Worm (Caenorhabditis elegans) whole organism, L4/young adult: Measurements from ENCODE around the gene str-46.

Experiments used
- W03F9.2 ChIP-seq: fragments of 150-350 bp; optimal IDR thresholded peaks from 2 replicates; lab custom pipeline; 2014; ENCODE audit warnings: missing biosample characterization, missing genetic modification characterization
- dao-5 ChIP-seq: sonication (generic microtip); optimal IDR thresholded peaks from 2 replicates; lab custom pipeline; 2016; ENCODE audit warnings: missing genotype, missing genetic modification characterization, moderate library complexity, missing compliant biosample characterization
- him-1 ChIP-seq: sonication (generic microtip); optimal IDR thresholded peaks from 2 replicates; lab custom pipeline; 2016; ENCODE audit warnings: missing genotype, missing genetic modification reagents, missing genetic modification characterization, missing compliant biosample characterization

DNA sequence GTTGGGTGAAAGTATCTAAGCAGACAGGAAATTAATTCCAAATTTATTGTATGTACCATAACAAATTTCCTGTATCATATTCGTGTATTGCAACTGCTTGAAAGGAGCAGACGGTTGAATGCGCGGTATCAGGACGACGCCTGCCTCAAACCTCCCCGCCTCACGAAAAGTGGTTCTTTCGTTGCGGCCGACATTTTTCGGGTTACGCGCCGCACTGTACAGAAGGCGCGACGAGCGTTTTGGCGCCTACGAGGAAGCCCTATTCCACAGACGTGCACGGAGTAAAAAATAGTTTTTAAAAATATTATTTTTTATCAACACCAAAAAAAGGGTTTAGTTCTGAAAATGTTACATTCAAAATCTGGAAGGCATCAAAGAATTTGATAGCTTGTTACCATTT lies 20.4 kb upstream of the str-46 start:
- TF ChIP-seq him-1 (tag; lab: Kevin White, UChicago) (no peak), dao-5 (tag; lab: Kevin White, UChicago) (no peak), W03F9.2 (tag; lab: Kevin White, UChicago) (no peak)
